Worm (Caenorhabditis elegans) whole organism, L4 larva: ENCODE data around the gene fbxa-133.

Experiments used
- D1046.2 ChIP-seq: fragments of 200-800 bp; sonication (Bioruptor generic); IDR thresholded peaks from 2 replicates; pipeline ENCODE4 v1.3.6; 2022; ENCODE audit warnings: missing genetic modification characterization, missing compliant biosample characterization
- F49E8.2 ChIP-seq: sonication (generic microtip); optimal IDR thresholded peaks from 2 replicates; lab custom pipeline; 2016; ENCODE audit warnings: missing compliant biosample characterization, mild to moderate bottlenecking, missing genetic modification characterization, borderline replicate concordance
- T20F7.1 ChIP-seq: fragments of 200-800 bp; sonication (Bioruptor generic); optimal IDR thresholded peaks from 2 replicates; lab custom pipeline; 2018; ENCODE audit warnings: mild to moderate bottlenecking, missing genetic modification characterization, missing compliant biosample characterization
- ZK337.2 ChIP-seq: fragments of 200-800 bp; sonication (Bioruptor generic); IDR thresholded peaks from 2 replicates; pipeline ENCODE4 v1.3.6; 2022; ENCODE audit warnings: missing genetic modification reagents, missing genetic modification characterization, missing compliant biosample characterization
- aly-2 ChIP-seq: sonication (generic microtip); optimal IDR thresholded peaks from 2 replicates; lab custom pipeline; 2018; ENCODE audit warnings: missing biosample characterization, missing genetic modification characterization
- ceh-44 ChIP-seq: fragments of 200-800 bp; sonication (Bioruptor generic); IDR thresholded peaks from 2 replicates; pipeline ENCODE4 v1.3.6; 2022; ENCODE audit warnings: missing genetic modification reagents, missing genetic modification characterization, missing compliant biosample characterization
- ceh-62 ChIP-seq: sonication (generic microtip); optimal IDR thresholded peaks from 2 replicates; lab custom pipeline; 2017; ENCODE audit warnings: missing biosample characterization, missing genetic modification characterization
- cey-2 ChIP-seq: sonication (generic microtip); optimal IDR thresholded peaks from 3 replicates; lab custom pipeline; 2017; ENCODE audit warnings: missing genetic modification characterization, mild to moderate bottlenecking, missing compliant biosample characterization, antibody characterized with exemption, borderline replicate concordance; ENCODE audit not compliant: insufficient read depth
- daf-12 ChIP-seq: fragments of 150-350 bp; optimal IDR thresholded peaks from 2 replicates; lab custom pipeline; 2014; ENCODE audit warnings: missing biosample characterization, missing genetic modification reagents, missing genetic modification characterization
- dmd-8 ChIP-seq: fragments of 200-800 bp; sonication (Bioruptor generic); IDR thresholded peaks from 2 replicates; pipeline ENCODE4 v1.3.6; 2022; ENCODE audit warnings: missing genetic modification characterization, missing compliant biosample characterization
- dpl-1 ChIP-seq: fragments of 150-350 bp; optimal IDR thresholded peaks from 2 replicates; lab custom pipeline; 2014; ENCODE audit warnings: missing biosample characterization, missing genetic modification reagents, missing genetic modification characterization
- duxl-1 ChIP-seq: sonication (generic microtip); optimal IDR thresholded peaks from 2 replicates; lab custom pipeline; 2016; ENCODE audit warnings: mild to moderate bottlenecking, missing genetic modification characterization, moderate library complexity, missing compliant biosample characterization; ENCODE audit not compliant: poor library complexity
- dve-1 ChIP-seq: sonication (generic microtip); optimal IDR thresholded peaks from 2 replicates; lab custom pipeline; 2017; ENCODE audit warnings: antibody characterized with exemption, mild to moderate bottlenecking, missing genetic modification characterization, missing compliant biosample characterization; ENCODE audit not compliant: insufficient read depth
- fkh-10 ChIP-seq: fragments of 150-350 bp; optimal IDR thresholded peaks from 2 replicates; lab custom pipeline; 2014; ENCODE audit warnings: missing biosample characterization, missing genetic modification reagents, missing genetic modification characterization
- gei-8 ChIP-seq: fragments of 200-800 bp; sonication (Bioruptor generic); optimal IDR thresholded peaks from 2 replicates; lab custom pipeline; 2018; ENCODE audit warnings: mild to moderate bottlenecking, missing genetic modification characterization, missing compliant biosample characterization
- hmg-1.1 ChIP-seq: fragments of 200-800 bp; sonication (Bioruptor generic); IDR thresholded peaks from 2 replicates; pipeline ENCODE4 v1.3.6; 2022; ENCODE audit warnings: missing genetic modification reagents, missing genetic modification characterization, missing compliant biosample characterization
- jun-1 ChIP-seq: fragments of 150-350 bp; optimal IDR thresholded peaks from 2 replicates; lab custom pipeline; 2014; ENCODE audit warnings: missing biosample characterization, missing genetic modification reagents, missing genetic modification characterization
- lin-15B ChIP-seq: fragments of 150-350 bp; sonication (generic microtip); optimal IDR thresholded peaks from 3 replicates; lab custom pipeline; 2014; ENCODE audit warnings: missing biosample characterization, missing genetic modification characterization
- lin-29 ChIP-seq: fragments of 200-800 bp; sonication (Bioruptor generic); IDR thresholded peaks from 2 replicates; pipeline ENCODE4 v1.3.6; 2022; ENCODE audit warnings: missing genetic modification reagents, missing genetic modification characterization, missing compliant biosample characterization
- lin-38 ChIP-seq: fragments of 200-800 bp; sonication (Bioruptor generic); IDR thresholded peaks from 2 replicates; pipeline ENCODE4 v1.3.6; 2022; ENCODE audit warnings: missing genetic modification reagents, missing genetic modification characterization, missing compliant biosample characterization
- lir-3 ChIP-seq: sonication (generic microtip); optimal IDR thresholded peaks from 2 replicates; lab custom pipeline; 2016; ENCODE audit warnings: mild to moderate bottlenecking, missing genetic modification characterization, missing compliant biosample characterization
- lsy-2 ChIP-seq, 2 experiments: fragments of 150-350 bp in 1 of 2; sonication (generic microtip) in 1 of 2; optimal IDR thresholded peaks; 2 replicates each; lab custom pipeline; 2014 to 2017; ENCODE audit warnings: missing biosample characterization in 2 of 2, missing genetic modification characterization in 2 of 2
- mdl-1 ChIP-seq, 2 experiments: fragments of 150-350 bp in 1 of 2; sonication (generic microtip) in 1 of 2; optimal IDR thresholded peaks; 2 replicates each; lab custom pipeline; 2014 to 2017; ENCODE audit warnings: missing biosample characterization in 2 of 2, missing genetic modification characterization in 2 of 2
- mes-2 ChIP-seq: sonication (generic microtip); optimal IDR thresholded peaks from 2 replicates; lab custom pipeline; 2016; ENCODE audit warnings: missing genotype, mild to moderate bottlenecking, missing genetic modification characterization, missing compliant biosample characterization; ENCODE audit not compliant: poor library complexity, severe bottlenecking
- nhr-102 ChIP-seq: sonication (generic microtip); optimal IDR thresholded peaks from 2 replicates; lab custom pipeline; 2016; ENCODE audit warnings: mild to moderate bottlenecking, missing genetic modification characterization, moderate library complexity, missing compliant biosample characterization
- nhr-237 ChIP-seq: sonication (generic microtip); optimal IDR thresholded peaks from 2 replicates; lab custom pipeline; 2017; ENCODE audit warnings: missing biosample characterization, missing genetic modification characterization
- nhr-48 ChIP-seq: sonication (generic microtip); optimal IDR thresholded peaks from 2 replicates; lab custom pipeline; 2016; ENCODE audit warnings: mild to moderate bottlenecking, missing genetic modification characterization, missing compliant biosample characterization
- nhr-6 ChIP-seq: fragments of 150-350 bp; optimal IDR thresholded peaks from 2 replicates; lab custom pipeline; 2014; ENCODE audit warnings: missing biosample characterization, missing genetic modification characterization
- pha-4 ChIP-seq, 2 experiments: fragments of 150-350 bp in 1 of 2; fragments of 200-800 bp in 1 of 2; sonication (Bioruptor generic) in 1 of 2; IDR thresholded peaks in 1 of 2; optimal IDR thresholded peaks in 1 of 2; 2 replicates each; pipeline versions ENCODE4 v1.3.6 to Lab custom; 2014 to 2022; ENCODE audit warnings: missing genetic modification characterization in 2 of 2, missing genetic modification reagents in 2 of 2, missing biosample characterization in 1 of 2, missing compliant biosample characterization in 1 of 2
- rbr-2 ChIP-seq: sonication (generic microtip); optimal IDR thresholded peaks from 2 replicates; lab custom pipeline; 2016; ENCODE audit warnings: missing genotype, missing genetic modification characterization, missing compliant biosample characterization
- sdz-12 ChIP-seq: fragments of 200-800 bp; sonication (Bioruptor generic); optimal IDR thresholded peaks from 2 replicates; lab custom pipeline; 2018; ENCODE audit warnings: mild to moderate bottlenecking, missing genetic modification characterization, missing compliant biosample characterization
- set-16 ChIP-seq: fragments of 200-800 bp; sonication (Bioruptor generic); IDR thresholded peaks from 2 replicates; pipeline ENCODE4 v1.3.6; 2022; ENCODE audit warnings: missing genetic modification reagents, missing genetic modification characterization, missing compliant biosample characterization
- spr-1 ChIP-seq: sonication (generic microtip); optimal IDR thresholded peaks from 2 replicates; lab custom pipeline; 2016; ENCODE audit warnings: mild to moderate bottlenecking, missing genetic modification characterization, missing compliant biosample characterization
- unc-39 ChIP-seq: sonication (generic microtip); optimal IDR thresholded peaks from 2 replicates; lab custom pipeline; 2017; ENCODE audit warnings: missing biosample characterization, missing genetic modification characterization
- unc-62 ChIP-seq, 3 experiments: fragments of 150-350 bp in 1 of 3; sonication (generic microtip); optimal IDR thresholded peaks in 2 of 3; peaks in 1 of 3; 1 replicate in 1 of 3; 2 replicates in 2 of 3; lab custom pipeline; 2014 to 2017; ENCODE audit warnings: missing biosample characterization in 3 of 3, missing genetic modification characterization in 3 of 3, missing genetic modification reagents in 3 of 3, missing genotype in 1 of 3
- vab-7 ChIP-seq: fragments of 200-800 bp; sonication (Bioruptor generic); IDR thresholded peaks from 2 replicates; pipeline ENCODE4 v1.3.6; 2022; ENCODE audit warnings: missing genetic modification reagents, missing genetic modification characterization, missing compliant biosample characterization
- zfp-2 ChIP-seq: sonication (generic microtip); optimal IDR thresholded peaks from 2 replicates; lab custom pipeline; 2016; ENCODE audit warnings: mild to moderate bottlenecking, missing genetic modification characterization, missing compliant biosample characterization
- zip-11 ChIP-seq: fragments of 200-800 bp; sonication (Bioruptor generic); IDR thresholded peaks from 2 replicates; pipeline ENCODE4 v1.3.6; 2022; ENCODE audit warnings: missing genetic modification characterization, missing compliant biosample characterization
- zip-2 ChIP-seq: fragments of 150-350 bp; optimal IDR thresholded peaks from 2 replicates; lab custom pipeline; 2014; ENCODE audit warnings: missing biosample characterization, missing genetic modification characterization

fbxa-133 gene

DNA sequence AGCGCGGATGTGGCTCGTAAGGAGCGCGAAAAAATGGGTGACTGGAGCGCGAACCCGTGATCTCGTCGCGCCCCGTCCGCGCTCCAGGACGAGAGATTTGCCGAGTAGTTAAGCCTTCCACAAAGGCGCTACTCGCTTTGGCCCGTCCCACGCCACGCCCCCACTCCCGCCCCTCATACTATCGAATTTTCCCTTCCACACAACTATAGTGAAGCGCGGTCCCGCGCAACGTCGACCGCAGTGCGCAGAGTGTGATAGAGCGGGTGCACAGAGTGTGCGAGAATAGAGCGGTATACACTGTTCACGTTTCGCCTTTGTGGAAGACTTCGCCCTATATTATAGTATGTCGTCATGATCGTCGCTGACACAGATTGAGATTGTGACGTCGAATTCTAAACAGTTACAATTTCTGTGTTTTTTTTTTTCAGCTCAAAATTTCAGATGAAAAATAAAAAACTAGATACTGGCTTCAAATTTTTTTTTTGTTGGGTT lies at the start of gene fbxa-133:
Gene fbxa-133 (plus strand): TSS at position 442 of the 492 bp plus-strand sequence.
- 0 out of 2 replicates have a peak, but pooled peaks have one; percentile 26 for TF ChIP-seq D1046.2 (GFP tag; lab: Robert Waterston, UW)
- peak; percentile 65 for TF ChIP-seq set-16 (GFP tag; lab: Robert Waterston, UW)

DNA sequence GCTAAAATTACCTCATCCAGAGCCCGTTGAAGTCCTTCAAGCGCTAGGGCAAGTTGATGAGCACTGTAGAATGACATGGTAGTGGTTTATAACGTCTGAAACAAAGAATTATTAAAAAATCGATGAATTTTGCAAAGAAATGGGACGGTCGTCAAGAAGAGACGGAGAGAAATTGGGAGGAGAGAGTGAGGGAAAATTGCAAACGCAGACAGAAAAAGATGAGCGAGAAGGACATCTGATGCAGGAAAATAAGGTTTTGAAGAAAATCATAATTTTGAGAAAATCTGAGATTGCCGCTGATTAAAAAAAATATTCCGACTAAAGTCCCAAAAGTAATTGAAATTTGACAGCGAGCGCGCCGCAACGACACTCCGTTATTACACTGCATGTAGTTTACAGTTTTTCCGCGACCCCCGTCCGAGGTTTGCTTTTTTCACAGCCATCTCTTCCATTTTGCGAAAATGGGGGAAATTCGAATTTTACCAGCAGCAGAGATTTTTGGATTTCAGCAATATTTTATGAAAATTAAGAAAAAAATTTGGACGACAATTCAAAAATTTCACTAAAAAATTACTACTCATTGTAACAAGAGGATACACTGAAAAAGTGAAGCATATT lies 46.2 kb upstream of the fbxa-133 start, which contains the start of gene C18D4.6:
Gene C18D4.6 (minus strand): TSS at position 97 of the 618 bp plus-strand sequence.
- no peak for TF ChIP-seq gei-8 (GFP tag; lab: Kevin White, UChicago)
- no peak for TF ChIP-seq hmg-1.1 (GFP tag; lab: Robert Waterston, UW)
- no peak for TF ChIP-seq zip-2 (tag; lab: Kevin White, UChicago)
- no peak for TF ChIP-seq lsy-2 (tag; optimal IDR thresholded peaks at IDR 0.05; lab: Kevin White, UChicago)
- no peak for TF ChIP-seq lir-3 (tag; lab: Kevin White, UChicago)
- TF ChIP-seq fkh-10, result no peak
- no peak for TF ChIP-seq rbr-2 (tag; lab: Kevin White, UChicago)
- TF ChIP-seq F49E8.2 (tag; lab: Kevin White, UChicago), result no peak
- TF ChIP-seq lin-38 (GFP tag; lab: Robert Waterston, UW), result no peak
- TF ChIP-seq unc-62 (GFP tag; optimal IDR thresholded peaks at IDR 0.05 in 1 of 2; lab: Kevin White, UChicago), result no peak
- no peak for TF ChIP-seq unc-62 (tag; optimal IDR thresholded peaks at IDR 0.05; lab: Kevin White, UChicago)
- TF ChIP-seq duxl-1 (tag; lab: Kevin White, UChicago), result peak; percentile 85
- TF ChIP-seq lin-15B (tag; lab: Kevin White, UChicago), result no peak
- no peak for TF ChIP-seq daf-12 (tag; lab: Kevin White, UChicago)
- TF ChIP-seq spr-1 (tag; lab: Kevin White, UChicago), result no peak
- TF ChIP-seq T20F7.1, result peak; percentile 83
- no peak for TF ChIP-seq aly-2 (tag; lab: Kevin White, UChicago)
- TF ChIP-seq mdl-1 (tag; optimal IDR thresholded peaks at IDR 0.05; lab: Kevin White, UChicago), result no peak
- peak; percentile 3 for TF ChIP-seq dpl-1 (GFP tag; lab: Kevin White, UChicago)
- no peak for TF ChIP-seq zfp-2
- no peak for TF ChIP-seq unc-39 (tag; lab: Kevin White, UChicago)
- no peak for TF ChIP-seq ceh-62 (tag; lab: Kevin White, UChicago)
- TF ChIP-seq sdz-12 (GFP tag; lab: Kevin White, UChicago), result no peak
- no peak for TF ChIP-seq nhr-6 (tag; lab: Kevin White, UChicago)
- no peak for TF ChIP-seq pha-4 (GFP tag; IDR thresholded peaks at IDR 0.05; lab: Robert Waterston, UW)
- no peak for TF ChIP-seq pha-4 (tag; optimal IDR thresholded peaks at IDR 0.05; lab: Kevin White, UChicago)
- TF ChIP-seq mes-2 (tag; lab: Kevin White, UChicago), result peak; percentile 54
- TF ChIP-seq D1046.2 (GFP tag; lab: Robert Waterston, UW), result no peak

DNA sequence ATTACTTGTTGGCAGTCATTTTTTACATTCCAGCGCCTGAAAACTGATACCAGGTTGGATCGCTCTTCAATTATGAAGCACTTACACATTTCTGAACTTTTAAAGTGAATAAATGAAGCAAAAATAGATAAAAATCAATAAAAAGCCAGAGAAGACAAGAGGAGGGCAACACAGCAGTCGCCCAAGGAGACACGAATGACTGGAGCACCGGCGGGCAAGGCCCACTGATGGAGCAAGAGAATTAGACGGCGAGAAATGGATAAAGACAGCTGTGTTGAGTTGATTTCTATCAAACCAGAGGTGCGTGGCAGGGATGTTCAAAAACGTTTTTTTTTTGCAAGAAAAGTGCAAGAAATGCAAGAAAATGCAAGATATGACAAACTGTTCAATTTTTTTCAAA lies 45.3 kb upstream of the fbxa-133 start:
- TF ChIP-seq nhr-237 (no peak), lin-38 (GFP tag; lab: Robert Waterston, UW) (no peak)

- TF ChIP-seq ceh-44 (no peak), dve-1 (no peak), jun-1 (tag; lab: Kevin White, UChicago) (no peak), zip-11 (GFP tag; lab: Robert Waterston, UW) (no peak), nhr-6 (tag; lab: Kevin White, UChicago) (no peak), nhr-102 (tag; lab: Kevin White, UChicago) (no peak), vab-7 (no peak), sdz-12 (GFP tag; lab: Kevin White, UChicago) (no peak), dmd-8 (GFP tag; lab: Robert Waterston, UW) (no peak), ZK337.2 (GFP tag; lab: Robert Waterston, UW) (no peak), ceh-62 (tag; lab: Kevin White, UChicago) (no peak), lin-29 (GFP tag; lab: Robert Waterston, UW) (no peak), nhr-48 (tag; lab: Kevin White, UChicago) (no peak), cey-2 (tag; lab: Kevin White, UChicago) (no peak)
Measured at ce11 chrV:17540295-17540694, 44.3 kb upstream of the fbxa-133 start, which contains the start of gene srz-25. TSS of gene srz-25 (plus strand) at chrV:17540595.
